Fruit fly (Drosophila melanogaster) S2 (cell line): ENCODE data around the gene nullo.

ENCODE experiments used
- CG8478 ChIP-seq: fragments of >200 bp; optimal IDR thresholded peaks from 2 replicates; lab custom pipeline; 2018
- CTCF ChIP-seq, 2 experiments: fragments of >200 bp; optimal IDR thresholded peaks; 2 replicates each; lab custom pipeline; 2018

- TF ChIP-seq CG8478 (no peak), CTCF (optimal IDR thresholded peaks at IDR 0.05; lab: Kevin White, UChicago) (no peak)
Observed at dm6 chrX:7007693-7008092, 41.6 kb upstream of the nullo start.
